Worm (Caenorhabditis elegans): ENCODE results near the gene C54D10.9.

- TF ChIP-seq nhr-12 (tag; optimal IDR thresholded peaks at IDR 0.05): no peak
- TF ChIP-seq lsy-12 (tag; optimal IDR thresholded peaks at IDR 0.05): no peak
- TF ChIP-seq jun-1 (tag; optimal IDR thresholded peaks at IDR 0.05): no peak
- no peak for TF ChIP-seq unc-39 (tag; optimal IDR thresholded peaks at IDR 0.05)
- no peak for TF ChIP-seq nfya-1 (tag; optimal IDR thresholded peaks at IDR 0.05; ENCODE audit: insufficient read depth)
- TF ChIP-seq egl-5 (tag; optimal IDR thresholded peaks at IDR 0.05): no peak
- TF ChIP-seq zag-1 (tag; optimal IDR thresholded peaks at IDR 0.05): no peak
- no peak for TF ChIP-seq egl-27 (tag; optimal IDR thresholded peaks at IDR 0.05)
- no peak for TF ChIP-seq ztf-11 (tag; optimal IDR thresholded peaks at IDR 0.05)
- no peak for TF ChIP-seq nhr-237 (tag; optimal IDR thresholded peaks at IDR 0.05)
- no peak for TF ChIP-seq snpc-4 (tag; optimal IDR thresholded peaks at IDR 0.05)
- TF ChIP-seq unc-62 (GFP tag; optimal IDR thresholded peaks at IDR 0.05): no peak
These were observed 28.7 kb upstream of the C54D10.9 start, which contains the start of gene C54D10.3 for ce11 chrV:12418292-12418691.

Data from whole organism, L3 larva.